Fruit fly (Drosophila melanogaster): Measurements from ENCODE around the gene ppk10.
A peak's percentile ranks its signal among the peaks of the same experiment; 100 is the strongest.

ppk10 gene

dm6 chr2L:10435606-10436160 lies 16.5 kb downstream of the ppk10 start, which contains the start of the genes TBC1D16 and holn1 (continued):
- TF ChIP-seq CG3726 (GFP tag; IDR thresholded peaks at IDR 0.05) (no peak), CG34422 (GFP tag; IDR thresholded peaks at IDR 0.05) (no peak), HmgD (GFP tag; optimal IDR thresholded peaks at IDR 0.05) (no peak), wor (GFP tag; IDR thresholded peaks at IDR 0.05) (no peak), Med (GFP tag) (no peak), jumu (GFP tag; optimal IDR thresholded peaks at IDR 0.05) (no peak), CG10147 (GFP tag; optimal IDR thresholded peaks at IDR 0.05) (no peak), zfh1 (GFP tag; IDR thresholded peaks at IDR 0.05) (no peak), MBD-R2 (GFP tag; IDR thresholded peaks at IDR 0.05) (peak; percentile 50), CG17186 (GFP tag; optimal IDR thresholded peaks at IDR 0.05) (no peak), ssp (GFP tag; IDR thresholded peaks at IDR 0.05) (no peak), Usf (GFP tag; optimal IDR thresholded peaks at IDR 0.05) (no peak), CG13287 (GFP tag; IDR thresholded peaks at IDR 0.05; ENCODE audit: partially characterized antibody) (peak; percentile 78), Max (GFP tag; optimal IDR thresholded peaks at IDR 0.05) (no peak), CG10431 (GFP tag; optimal IDR thresholded peaks at IDR 0.05) (no peak), tgo (GFP tag; IDR thresholded peaks at IDR 0.05) (no peak), sens-2 (GFP tag; IDR thresholded peaks at IDR 0.05) (no peak), wdn (GFP tag; IDR thresholded peaks at IDR 0.05) (no peak), CG8089 (GFP tag; optimal IDR thresholded peaks at IDR 0.05) (no peak), ewg (GFP tag; optimal IDR thresholded peaks at IDR 0.05) (peak; percentile 85), CG8281 (tag; optimal IDR thresholded peaks at IDR 0.05) (peak; percentile 3), CG13296 (GFP tag; optimal IDR thresholded peaks at IDR 0.05) (peak; percentile 41), Atf3 (GFP tag; optimal IDR thresholded peaks at IDR 0.05) (no peak), Stat92E (GFP tag; optimal IDR thresholded peaks at IDR 0.05) (no peak), pb (GFP tag; optimal IDR thresholded peaks at IDR 0.05) (no peak), ranshi (GFP tag; IDR thresholded peaks at IDR 0.05) (no peak), BtbVII (GFP tag; optimal IDR thresholded peaks at IDR 0.05) (no peak), Sry-β (GFP tag; optimal IDR thresholded peaks at IDR 0.05) (no peak), sc (optimal IDR thresholded peaks at IDR 0.05) (no peak), sc (GFP tag; optimal IDR thresholded peaks at IDR 0.05) (no peak), CG10654 (GFP tag; optimal IDR thresholded peaks at IDR 0.05) (no peak), CG10543 (GFP tag; optimal IDR thresholded peaks at IDR 0.05) (no peak), ato (GFP tag; IDR thresholded peaks at IDR 0.05; ENCODE audit: partially characterized antibody) (no peak), Dll (GFP tag; IDR thresholded peaks at IDR 0.05; ENCODE audit: partially characterized antibody) (peak; percentile 75), Nf-YC (tag; optimal IDR thresholded peaks at IDR 0.05) (peak; percentile 13), Hr39 (optimal IDR thresholded peaks at IDR 0.05) (no peak), CG2712 (tag; optimal IDR thresholded peaks at IDR 0.05) (peak; percentile 30), pfk (GFP tag; optimal IDR thresholded peaks at IDR 0.05) (peak; percentile 90), Sry-δ (GFP tag; optimal IDR thresholded peaks at IDR 0.05) (peak; percentile 62), CG4328 (GFP tag; optimal IDR thresholded peaks at IDR 0.05) (no peak), CG10274 (GFP tag; optimal IDR thresholded peaks at IDR 0.05) (no peak), CG14860 (GFP tag; IDR thresholded peaks at IDR 0.05; ENCODE audit: partially characterized antibody) (no peak; the same call in 2 of the 3 replicates), gcm2 (GFP tag; optimal IDR thresholded peaks at IDR 0.05) (no peak), CG9797 (GFP tag; optimal IDR thresholded peaks at IDR 0.05) (no peak), mld (GFP tag; IDR thresholded peaks at IDR 0.05; ENCODE audit: partially characterized antibody) (no peak), Lhr (GFP tag; optimal IDR thresholded peaks at IDR 0.05) (no peak), CG7357 (GFP tag; IDR thresholded peaks at IDR 0.05) (no peak), pum (GFP tag; optimal IDR thresholded peaks at IDR 0.05) (no peak), CG1603 (tag; optimal IDR thresholded peaks at IDR 0.05) (peak; percentile 8), CG10979 (tag; optimal IDR thresholded peaks at IDR 0.05) (no peak), slp2 (GFP tag; optimal IDR thresholded peaks at IDR 0.05) (no peak)

Data from whole organism, embryonic.